Fruit fly (Drosophila melanogaster) whole organism: Measurements from ENCODE around the gene CG9213.

Experiments used
- Dll ChIP-seq: fragments of >200 bp; optimal IDR thresholded peaks from 2 replicates; lab custom pipeline; 2017
- pan ChIP-seq: fragments of >200 bp; optimal IDR thresholded peaks from 2 replicates; lab custom pipeline; 2017
- psq ChIP-seq: fragments of >200 bp; optimal IDR thresholded peaks from 2 replicates; lab custom pipeline; 2017
- usp ChIP-seq: fragments of >200 bp; optimal IDR thresholded peaks from 2 replicates; lab custom pipeline; 2017; ENCODE audit warnings: missing biosample characterization, missing genetic modification characterization, mixed read lengths

DNA sequence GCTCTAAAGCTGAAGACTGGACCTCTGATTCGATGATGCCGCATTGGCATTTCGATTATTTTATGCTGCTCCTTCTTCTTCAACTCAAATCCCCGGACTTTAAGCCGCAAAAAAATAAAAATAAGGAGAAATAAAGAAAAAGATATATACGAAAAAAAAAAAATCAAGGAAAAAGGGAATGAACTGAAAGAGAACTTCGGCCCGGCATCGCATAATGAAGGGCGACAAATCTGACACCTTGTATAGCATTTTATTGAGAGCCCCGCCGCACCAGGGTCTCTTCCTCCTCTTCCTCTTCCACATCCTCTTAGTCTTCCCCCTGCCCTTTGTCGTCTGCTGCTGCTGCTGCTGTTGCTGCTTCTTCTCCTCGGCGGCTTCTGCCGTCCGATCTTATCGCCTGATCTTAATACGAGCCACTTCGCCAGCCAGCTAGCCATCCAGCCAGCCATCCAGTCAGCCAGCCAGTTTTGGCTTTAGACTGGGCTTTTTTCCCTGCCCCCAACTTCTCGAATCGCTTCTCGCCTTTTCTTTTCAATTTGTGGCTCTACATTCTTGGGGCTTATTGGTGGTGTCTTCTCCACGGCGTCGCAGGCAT lies 34.5 kb upstream of the CG9213 start:
- TF ChIP-seq psq (lab: Kevin White, UChicago) (no peak), pan (lab: Kevin White, UChicago) (no peak), usp (GFP tag; lab: Kevin White, UChicago) (no peak), Dll (lab: Kevin White, UChicago) (no peak)
